Worm (Caenorhabditis elegans) whole organism, young adult: ENCODE measurements around the gene acly-1.

Experiments used
- B0035.1 ChIP-seq: sonication (generic microtip); optimal IDR thresholded peaks from 2 replicates; lab custom pipeline; 2016; ENCODE audit warnings: missing genetic modification characterization, mild to moderate bottlenecking, missing compliant biosample characterization, missing genotype, missing genetic modification reagents
- F49E8.2 ChIP-seq: sonication (generic microtip); optimal IDR thresholded peaks from 3 replicates; lab custom pipeline; 2017; ENCODE audit warnings: missing genetic modification characterization, mild to moderate bottlenecking, missing compliant biosample characterization, antibody characterized with exemption, moderate library complexity; ENCODE audit not compliant: insufficient read depth
- Y53G8AR.9 ChIP-seq: fragments of 200-800 bp; sonication (Bioruptor generic); conservative IDR thresholded peaks from 2 replicates; pipeline ENCODE4 v1.3.6; 2022; ENCODE audit warnings: missing genetic modification reagents, missing genetic modification characterization, missing compliant biosample characterization
- ZK185.1 ChIP-seq: sonication (generic microtip); optimal IDR thresholded peaks from 2 replicates; lab custom pipeline; 2016; ENCODE audit warnings: mild to moderate bottlenecking, missing genetic modification characterization, missing compliant biosample characterization; ENCODE audit not compliant: poor library complexity, severe bottlenecking
- ama-1 ChIP-seq, 3 experiments: fragments of 150-350 bp in 1 of 3; sonication (generic microtip) in 2 of 3; optimal IDR thresholded peaks; 2 replicates each; lab custom pipeline; 2014 to 2018; ENCODE audit warnings: missing biosample characterization in 2 of 3, missing genetic modification characterization in 2 of 3, missing genetic modification reagents in 2 of 3
- ceh-100 ChIP-seq: fragments of 200-800 bp; sonication (Bioruptor generic); IDR thresholded peaks from 2 replicates; pipeline ENCODE4 v1.3.6; 2022; ENCODE audit warnings: missing genetic modification reagents, missing genetic modification characterization, missing compliant biosample characterization
- ets-4 ChIP-seq: fragments of 200-800 bp; sonication (Bioruptor generic); optimal IDR thresholded peaks from 2 replicates; lab custom pipeline; 2018; ENCODE audit warnings: mild to moderate bottlenecking, missing genetic modification characterization, missing compliant biosample characterization
- madf-6 ChIP-seq: fragments of 200-800 bp; sonication (Bioruptor generic); IDR thresholded peaks from 2 replicates; pipeline ENCODE4 v1.3.6; 2022; ENCODE audit warnings: missing genetic modification reagents, missing genetic modification characterization, missing compliant biosample characterization
- unc-130 ChIP-seq: sonication (generic microtip); optimal IDR thresholded peaks from 2 replicates; lab custom pipeline; 2016; ENCODE audit warnings: missing genetic modification reagents, missing genetic modification characterization, missing compliant biosample characterization

DNA sequence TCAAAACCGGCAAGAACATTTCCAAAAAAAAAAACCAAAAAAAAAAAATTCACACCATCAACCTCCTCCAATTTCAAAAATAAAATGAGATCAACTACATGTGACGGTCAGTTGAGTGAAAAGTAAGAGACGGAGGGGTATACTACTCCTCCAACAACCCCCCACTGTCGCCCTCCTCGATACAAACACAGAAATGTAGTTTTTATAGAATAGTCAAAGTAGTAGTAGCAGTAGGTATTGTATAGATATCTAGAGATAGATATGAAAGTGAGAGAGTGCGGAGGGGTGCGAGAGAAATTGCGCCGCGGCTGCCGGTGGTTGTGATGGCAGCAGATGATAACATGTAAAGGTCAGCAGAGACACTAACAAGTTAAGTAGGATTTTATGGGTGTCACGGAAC is 48.0 kb downstream of the acly-1 start:
- no peak for TF ChIP-seq F49E8.2 (tag; lab: Kevin White, UChicago)
- TF ChIP-seq ets-4 (GFP tag; lab: Kevin White, UChicago): no peak
- TF ChIP-seq Y53G8AR.9 (GFP tag; lab: Robert Waterston, UW): no peak
- no peak for TF ChIP-seq ama-1 (optimal IDR thresholded peaks at IDR 0.05; lab: Kevin White, UChicago)
- no peak for TF ChIP-seq ama-1 (GFP tag; optimal IDR thresholded peaks at IDR 0.05; lab: Kevin White, UChicago)
- no peak for TF ChIP-seq madf-6 (GFP tag; lab: Robert Waterston, UW)
- TF ChIP-seq ZK185.1 (tag; lab: Kevin White, UChicago): no peak
- no peak for TF ChIP-seq unc-130 (GFP tag; lab: Kevin White, UChicago)
- TF ChIP-seq B0035.1 (tag; lab: Kevin White, UChicago): no peak
- no peak for TF ChIP-seq ceh-100
